Fruit fly (Drosophila melanogaster) whole organism, embryonic: ENCODE measurements around the gene CG12177.
A peak's percentile ranks its signal among the peaks of the same experiment; 100 is the strongest.

Experiments
- B-H1 ChIP-seq: fragments of 200-800 bp; sonication (Bioruptor generic); IDR thresholded peaks from 3 replicates; pipeline ENCODE4 v1.3.6; 2022; ENCODE audit warnings: missing biosample characterization, missing genetic modification characterization
- CG1024 ChIP-seq: fragments of 200-800 bp; sonication (Bioruptor generic); IDR thresholded peaks from 2 replicates; pipeline ENCODE4 v1.3.6; 2022; ENCODE audit warnings: missing biosample characterization, missing genetic modification characterization
- CG10267 ChIP-seq: fragments of 200-800 bp; sonication (Bioruptor generic); optimal IDR thresholded peaks from 2 replicates; lab custom pipeline; 2018; ENCODE audit warnings: missing biosample characterization, mild to moderate bottlenecking, missing genetic modification characterization, moderate library complexity
- CG12155 ChIP-seq: fragments of 200-800 bp; sonication (Bioruptor generic); optimal IDR thresholded peaks from 3 replicates; lab custom pipeline; 2016; ENCODE audit warnings: missing biosample characterization, missing genetic modification characterization
- CG12744 ChIP-seq: fragments of 200-800 bp; sonication (Bioruptor generic); optimal IDR thresholded peaks from 2 replicates; lab custom pipeline; 2016; ENCODE audit warnings: missing biosample characterization, missing genetic modification characterization
- CG12769 ChIP-seq: fragments of 200-800 bp; sonication (Bioruptor generic); optimal IDR thresholded peaks from 2 replicates; lab custom pipeline; 2019; ENCODE audit warnings: missing biosample characterization, mild to moderate bottlenecking, missing genetic modification characterization, moderate library complexity
- CG14014 ChIP-seq: fragments of 200-800 bp; sonication (Bioruptor generic); IDR thresholded peaks from 2 replicates; pipeline ENCODE4 v1.3.6; 2022; ENCODE audit warnings: missing biosample characterization, missing genetic modification characterization
- CG17385 ChIP-seq: fragments of 200-800 bp; sonication (Bioruptor generic); optimal IDR thresholded peaks from 3 replicates; lab custom pipeline; 2018; ENCODE audit warnings: missing biosample characterization, mild to moderate bottlenecking, missing genetic modification characterization
- CG17568 ChIP-seq: fragments of 200-800 bp; sonication (Bioruptor generic); optimal IDR thresholded peaks from 2 replicates; lab custom pipeline; 2018; ENCODE audit warnings: missing biosample characterization, mild to moderate bottlenecking, missing genetic modification characterization, moderate library complexity
- CG17912 ChIP-seq: fragments of 200-800 bp; sonication (Bioruptor generic); optimal IDR thresholded peaks from 2 replicates; lab custom pipeline; 2018; ENCODE audit warnings: missing biosample characterization, mild to moderate bottlenecking, missing genetic modification characterization
- CG18619 ChIP-seq: fragments of 200-800 bp; sonication (Bioruptor generic); optimal IDR thresholded peaks from 3 replicates; lab custom pipeline; 2017; ENCODE audit warnings: missing biosample characterization, mild to moderate bottlenecking, missing genetic modification characterization
- CG18764 ChIP-seq: fragments of 200-800 bp; sonication (Bioruptor generic); optimal IDR thresholded peaks from 3 replicates; lab custom pipeline; 2016; ENCODE audit warnings: missing biosample characterization, missing genetic modification characterization
- CG30431 ChIP-seq: fragments of 200-800 bp; sonication (Bioruptor generic); optimal IDR thresholded peaks from 2 replicates; lab custom pipeline; 2017; ENCODE audit warnings: missing biosample characterization, missing genetic modification characterization
- CG3163 ChIP-seq: fragments of 200-800 bp; sonication (Bioruptor generic); optimal IDR thresholded peaks from 3 replicates; lab custom pipeline; 2016; ENCODE audit warnings: missing biosample characterization, missing genetic modification characterization
- CG3281 ChIP-seq: fragments of 200-800 bp; sonication (Bioruptor generic); optimal IDR thresholded peaks from 3 replicates; lab custom pipeline; 2017; ENCODE audit warnings: missing biosample characterization, mild to moderate bottlenecking, missing genetic modification characterization
- CG3407 ChIP-seq: fragments of 200-800 bp; sonication (Bioruptor generic); optimal IDR thresholded peaks from 2 replicates; lab custom pipeline; 2018; ENCODE audit warnings: missing biosample characterization, mild to moderate bottlenecking, missing genetic modification characterization
- CG42726 ChIP-seq: fragments of 200-800 bp; sonication (Bioruptor generic); IDR thresholded peaks from 2 replicates; pipeline ENCODE4 v1.3.6; 2022; ENCODE audit warnings: missing biosample characterization, missing genetic modification characterization; ENCODE audit not compliant: partially characterized antibody
- CG4820 ChIP-seq: fragments of 200-800 bp; sonication (Bioruptor generic); optimal IDR thresholded peaks from 3 replicates; lab custom pipeline; 2016; ENCODE audit warnings: missing biosample characterization, missing genetic modification characterization
- CG5245 ChIP-seq: fragments of 200-800 bp; sonication (Bioruptor generic); optimal IDR thresholded peaks from 3 replicates; lab custom pipeline; 2016; ENCODE audit warnings: missing biosample characterization, missing genetic modification characterization
- CG6689 ChIP-seq: fragments of 200-800 bp; sonication (Bioruptor generic); IDR thresholded peaks from 2 replicates; pipeline ENCODE4 v1.3.6; 2022; ENCODE audit warnings: missing biosample characterization, missing genetic modification characterization
- CG9932 ChIP-seq: fragments of 200-800 bp; sonication (Bioruptor generic); IDR thresholded peaks from 2 replicates; pipeline ENCODE4 v1.3.6; 2022; ENCODE audit warnings: missing biosample characterization, missing genetic modification characterization
- Chrac-16 ChIP-seq: fragments of 200-800 bp; sonication (Bioruptor generic); optimal IDR thresholded peaks from 3 replicates; lab custom pipeline; 2016; ENCODE audit warnings: missing biosample characterization, missing genetic modification characterization
- CoRest ChIP-seq: fragments of 200-800 bp; sonication (Bioruptor generic); optimal IDR thresholded peaks from 3 replicates; lab custom pipeline; 2018; ENCODE audit warnings: missing biosample characterization, mild to moderate bottlenecking, missing genetic modification characterization, moderate library complexity
- CrebB ChIP-seq: fragments of 200-800 bp; sonication (Bioruptor generic); optimal IDR thresholded peaks from 3 replicates; lab custom pipeline; 2018; ENCODE audit warnings: missing biosample characterization, mild to moderate bottlenecking, missing genetic modification characterization
- Eip74EF ChIP-seq, 2 experiments: fragments of 200-800 bp in 1 of 2; fragments of >200 bp in 1 of 2; sonication (Bioruptor generic) in 1 of 2; optimal IDR thresholded peaks; 2 replicates each; lab custom pipeline; 2017 to 2019; ENCODE audit warnings: missing biosample characterization in 2 of 2, missing genetic modification characterization in 2 of 2, mild to moderate bottlenecking in 1 of 2, moderate library complexity in 1 of 2
- Ets65A ChIP-seq: fragments of 200-800 bp; sonication (Bioruptor generic); peaks from one replicate; lab custom pipeline; 2016; ENCODE audit warnings: missing biosample characterization, missing genetic modification characterization
- Fer3 ChIP-seq: fragments of 200-800 bp; sonication (Bioruptor generic); optimal IDR thresholded peaks from 2 replicates; lab custom pipeline; 2018; ENCODE audit warnings: missing biosample characterization, mild to moderate bottlenecking, missing genetic modification characterization, moderate library complexity
- H2.0 ChIP-seq: fragments of 200-800 bp; sonication (Bioruptor generic); IDR thresholded peaks from 2 replicates; pipeline ENCODE4 v1.3.6; 2022; ENCODE audit warnings: missing biosample characterization, missing genetic modification characterization
- HHEX ChIP-seq: fragments of 200-800 bp; sonication (Bioruptor generic); optimal IDR thresholded peaks from 3 replicates; lab custom pipeline; 2017; ENCODE audit warnings: missing biosample characterization, mild to moderate bottlenecking, missing genetic modification characterization, missing genetic modification reagents
- Hsf ChIP-seq: fragments of 200-800 bp; sonication (Bioruptor generic); optimal IDR thresholded peaks from 3 replicates; lab custom pipeline; 2016; ENCODE audit warnings: missing biosample characterization, missing genetic modification characterization
- Med ChIP-seq: fragments of 200-800 bp; sonication (Bioruptor generic); peaks from one replicate; lab custom pipeline; 2016; ENCODE audit warnings: missing biosample characterization, missing genetic modification characterization, mild to moderate bottlenecking, inconsistent platforms, moderate library complexity
- Mrtf ChIP-seq: fragments of 200-800 bp; sonication (Bioruptor generic); IDR thresholded peaks from 3 replicates; pipeline ENCODE4 v1.3.6; 2022; ENCODE audit warnings: missing biosample characterization, missing genetic modification characterization
- Ravus ChIP-seq: fragments of 200-800 bp; sonication (Bioruptor generic); IDR thresholded peaks from 2 replicates; pipeline ENCODE4 v1.3.6; 2022; ENCODE audit warnings: missing biosample characterization, missing genetic modification characterization
- Side ChIP-seq: fragments of 200-800 bp; sonication (Bioruptor generic); optimal IDR thresholded peaks from 2 replicates; lab custom pipeline; 2016; ENCODE audit warnings: missing biosample characterization, missing genetic modification characterization
- ac ChIP-seq: fragments of 200-800 bp; sonication (Bioruptor generic); optimal IDR thresholded peaks from 3 replicates; lab custom pipeline; 2017; ENCODE audit warnings: missing biosample characterization, mild to moderate bottlenecking, missing genetic modification characterization
- ara ChIP-seq: fragments of 200-800 bp; sonication (Bioruptor generic); IDR thresholded peaks from 2 replicates; pipeline ENCODE4 v1.3.6; 2022; ENCODE audit warnings: missing biosample characterization, missing genetic modification characterization
- ash1 ChIP-seq: fragments of 200-800 bp; sonication (Bioruptor generic); optimal IDR thresholded peaks from 2 replicates; lab custom pipeline; 2018; ENCODE audit warnings: missing biosample characterization, mild to moderate bottlenecking, missing genetic modification characterization
- bowl ChIP-seq: fragments of 200-800 bp; sonication (Bioruptor generic); IDR thresholded peaks from 2 replicates; pipeline ENCODE4 v1.3.6; 2022; ENCODE audit warnings: missing biosample characterization, missing genetic modification characterization
- br ChIP-seq: fragments of >200 bp; optimal IDR thresholded peaks from 2 replicates; lab custom pipeline; 2017
- en ChIP-seq: fragments of 200-800 bp; sonication (Bioruptor generic); optimal IDR thresholded peaks from 2 replicates; lab custom pipeline; 2016; ENCODE audit warnings: missing biosample characterization, missing genetic modification characterization
- eyg ChIP-seq: fragments of 200-800 bp; sonication (Bioruptor generic); optimal IDR thresholded peaks from 3 replicates; lab custom pipeline; 2016; ENCODE audit warnings: missing biosample characterization, missing genetic modification characterization
- gce ChIP-seq: fragments of 200-800 bp; sonication (Bioruptor generic); IDR thresholded peaks from 3 replicates; pipeline ENCODE4 v1.3.6; 2022; ENCODE audit warnings: missing biosample characterization, missing genetic modification characterization
- jing ChIP-seq: fragments of 200-800 bp; sonication (Bioruptor generic); optimal IDR thresholded peaks from 2 replicates; lab custom pipeline; 2018; ENCODE audit warnings: missing biosample characterization, mild to moderate bottlenecking, missing genetic modification characterization
- lbe ChIP-seq: fragments of 200-800 bp; sonication (Bioruptor generic); optimal IDR thresholded peaks from 2 replicates; lab custom pipeline; 2016; ENCODE audit warnings: missing biosample characterization, mild to moderate bottlenecking, missing genetic modification characterization
- nerfin-2 ChIP-seq: fragments of 200-800 bp; sonication (Bioruptor generic); IDR thresholded peaks from 2 replicates; pipeline ENCODE4 v1.3.6; 2022; ENCODE audit warnings: missing biosample characterization, missing genetic modification characterization; ENCODE audit not compliant: partially characterized antibody
- oc ChIP-seq: fragments of 200-800 bp; sonication (Bioruptor generic); optimal IDR thresholded peaks from 2 replicates; lab custom pipeline; 2018; ENCODE audit warnings: missing biosample characterization, mild to moderate bottlenecking, missing genetic modification characterization, moderate library complexity
- pho ChIP-seq: fragments of 200-800 bp; sonication (Bioruptor generic); optimal IDR thresholded peaks from 2 replicates; lab custom pipeline; 2016; ENCODE audit warnings: missing biosample characterization, missing genetic modification characterization
- sima ChIP-seq: fragments of 200-800 bp; sonication (Bioruptor generic); optimal IDR thresholded peaks from 2 replicates; lab custom pipeline; 2016; ENCODE audit warnings: missing biosample characterization, missing genetic modification characterization
- tgo ChIP-seq: fragments of 200-800 bp; sonication (Bioruptor generic); IDR thresholded peaks from 3 replicates; pipeline ENCODE4 v1.3.6; 2022; ENCODE audit warnings: missing biosample characterization, missing genetic modification characterization
- tna ChIP-seq: fragments of 200-800 bp; sonication (Bioruptor generic); IDR thresholded peaks from 2 replicates; pipeline ENCODE4 v1.3.6; 2022; ENCODE audit warnings: missing biosample characterization, missing genetic modification characterization; ENCODE audit not compliant: partially characterized antibody
- toy ChIP-seq: fragments of 200-800 bp; sonication (Bioruptor generic); IDR thresholded peaks from 2 replicates; pipeline ENCODE4 v1.3.6; 2022; ENCODE audit warnings: missing biosample characterization, missing genetic modification characterization
- twi ChIP-seq: fragments of 200-800 bp; optimal IDR thresholded peaks from 2 replicates; lab custom pipeline; 2019; ENCODE audit warnings: missing biosample characterization, mild to moderate bottlenecking, missing genetic modification characterization, moderate library complexity
- zfh2 ChIP-seq: fragments of 200-800 bp; sonication (Bioruptor generic); optimal IDR thresholded peaks from 2 replicates; lab custom pipeline; 2016; ENCODE audit warnings: missing biosample characterization, missing genetic modification characterization

CG12177 gene

DNA sequence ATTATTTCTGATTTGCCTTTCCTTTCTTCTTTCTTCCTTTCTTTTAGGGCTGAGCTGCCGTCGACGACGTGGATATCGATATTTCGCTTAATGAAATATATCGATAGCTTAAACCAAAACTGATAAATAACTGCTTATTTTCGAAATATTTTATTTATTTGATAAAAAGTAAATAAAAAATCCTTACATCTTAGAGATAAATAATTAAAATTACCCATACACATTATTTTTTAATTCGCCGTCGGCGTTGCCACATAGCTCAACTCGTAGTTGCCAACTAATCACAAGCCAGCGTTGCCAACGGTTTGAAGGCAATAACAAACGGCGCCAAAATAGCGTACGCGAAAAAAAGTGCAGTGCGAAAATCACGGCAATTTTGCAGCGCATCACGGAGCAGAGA is 41.6 kb upstream of the CG12177 start, which contains the start of the genes Mrgn1 and mus101 (continued):
- TF ChIP-seq CG18619 (GFP tag; lab: Kevin White, UChicago) (no peak), tgo (GFP tag; lab: Robert Waterston, UW) (no peak), CG3281 (GFP tag; lab: Kevin White, UChicago) (no peak), lbe (GFP tag; lab: Kevin White, UChicago) (no peak), Ravus (GFP tag; lab: Robert Waterston, UW) (no peak), tna (no peak), eyg (GFP tag; lab: Kevin White, UChicago) (no peak), Hsf (no peak), Ets65A (GFP tag; lab: Kevin White, UChicago) (no peak), CG10267 (tag; lab: Kevin White, UChicago) (peak; percentile 52), HHEX (GFP tag; lab: Kevin White, UChicago) (no peak), H2.0 (GFP tag; lab: Robert Waterston, UW) (no peak), CoRest (tag; lab: Kevin White, UChicago) (no peak), br (lab: Kevin White, UChicago) (no peak), sima (GFP tag; lab: Kevin White, UChicago) (no peak), en (GFP tag; lab: Kevin White, UChicago) (no peak), Chrac-16 (GFP tag; lab: Kevin White, UChicago) (no peak), toy (GFP tag; lab: Robert Waterston, UW) (no peak), nerfin-2 (peak; percentile 57; the same call in 1 of the 2 replicates), Side (GFP tag; lab: Kevin White, UChicago) (no peak), CG14014 (no peak), CG9932 (GFP tag; lab: Robert Waterston, UW) (no peak), CG12744 (GFP tag; lab: Kevin White, UChicago) (no peak), CG17568 (GFP tag; lab: Kevin White, UChicago) (no peak), CG30431 (GFP tag; lab: Kevin White, UChicago) (no peak), CG12769 (tag; lab: Kevin White, UChicago) (no peak), Med (peak; percentile 44), gce (GFP tag; lab: Robert Waterston, UW) (no peak), jing (GFP tag; lab: Kevin White, UChicago) (no peak), CG1024 (no peak), CG3407 (GFP tag; lab: Kevin White, UChicago) (no peak), CG5245 (no peak), Eip74EF (GFP tag; optimal IDR thresholded peaks at IDR 0.05; lab: Kevin White, UChicago) (no peak), B-H1 (GFP tag; lab: Robert Waterston, UW) (no peak), bowl (no peak), twi (tag; lab: Kevin White, UChicago) (no peak), CG42726 (no peak), CG17385 (no peak), CG3163 (GFP tag; lab: Kevin White, UChicago) (no peak), zfh2 (GFP tag; lab: Kevin White, UChicago) (no peak), CG6689 (GFP tag; lab: Robert Waterston, UW) (no peak), ara (no peak), Fer3 (tag; lab: Kevin White, UChicago) (no peak), CG18764 (no peak), pho (GFP tag; lab: Kevin White, UChicago) (no peak), ac (GFP tag; lab: Kevin White, UChicago) (no peak), CrebB (no peak), CG17912 (GFP tag; lab: Kevin White, UChicago) (no peak), CG4820 (GFP tag; lab: Kevin White, UChicago) (no peak), Mrtf (GFP tag; lab: Robert Waterston, UW) (no peak), ash1 (GFP tag; lab: Kevin White, UChicago) (no peak), oc (tag; lab: Kevin White, UChicago) (no peak), CG12155 (no peak)
